Worm (Caenorhabditis elegans): ENCODE data around the gene xol-1.

DNA sequence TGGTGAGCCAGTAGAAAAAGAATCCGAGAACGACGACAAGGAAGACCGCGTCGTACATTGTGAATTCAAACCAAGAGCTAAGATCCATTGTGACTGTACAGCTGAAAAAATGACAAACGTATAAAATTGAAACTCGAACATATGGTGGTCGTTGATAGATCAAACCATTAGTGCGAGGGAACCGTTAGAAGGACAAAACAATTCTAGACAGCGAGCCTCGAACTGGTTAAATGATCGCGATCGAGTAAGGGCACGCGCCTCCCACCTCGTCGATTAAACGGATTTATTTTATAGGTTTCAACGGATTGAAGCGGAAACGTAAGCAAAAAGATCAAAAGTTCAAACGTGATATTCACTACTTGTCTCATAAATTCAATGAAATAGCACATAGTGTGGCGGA lies 47.4 kb downstream of the xol-1 start, which contains the start of gene vem-1:
- TF ChIP-seq nfya-1 (tag; optimal IDR thresholded peaks at IDR 0.05; ENCODE audit: borderline replicate concordance, insufficient read depth), result no peak
- no peak for TF ChIP-seq sptf-2 (GFP tag; optimal IDR thresholded peaks at IDR 0.05)
- TF ChIP-seq lsl-1 (GFP tag; optimal IDR thresholded peaks at IDR 0.05), result no peak
- TF ChIP-seq let-607 (tag; optimal IDR thresholded peaks at IDR 0.05), result no peak
- no peak for TF ChIP-seq madf-6 (GFP tag; IDR thresholded peaks at IDR 0.05)
- no peak for TF ChIP-seq ama-1 (optimal IDR thresholded peaks at IDR 0.05)
- TF ChIP-seq ama-1 (GFP tag; optimal IDR thresholded peaks at IDR 0.05), result no peak
- TF ChIP-seq ztf-28 (GFP tag; IDR thresholded peaks at IDR 0.05), result no peak
- no peak for TF ChIP-seq repo-1 (tag; optimal IDR thresholded peaks at IDR 0.05)
- TF ChIP-seq lir-1 (GFP tag; conservative IDR thresholded peaks at IDR 0.05), result no peak
- TF ChIP-seq egrh-3 (GFP tag; IDR thresholded peaks at IDR 0.05), result no peak
- TF ChIP-seq pha-4 (tag; optimal IDR thresholded peaks at IDR 0.05), result no peak

Measured in whole organism, young adult.